Fruit fly (Drosophila melanogaster): ENCODE measurements around the gene CG7560.
A peak's percentile ranks its signal among the peaks of the same experiment; 100 is the strongest.

- TF ChIP-seq CG14014 (GFP tag; IDR thresholded peaks at IDR 0.05) (0 out of 2 replicates have a peak, but pooled peaks have one; percentile 28), pb (GFP tag; optimal IDR thresholded peaks at IDR 0.05) (no peak), ac (GFP tag; optimal IDR thresholded peaks at IDR 0.05) (no peak), CG14050 (GFP tag; IDR thresholded peaks at IDR 0.05) (no peak), CG6765 (GFP tag; optimal IDR thresholded peaks at IDR 0.05) (no peak), CG10543 (GFP tag; optimal IDR thresholded peaks at IDR 0.05) (no peak), CG6689 (GFP tag; IDR thresholded peaks at IDR 0.05) (peak; percentile 43; the same call in 1 of the 2 replicates), sob (GFP tag; IDR thresholded peaks at IDR 0.05) (no peak), da (GFP tag; optimal IDR thresholded peaks at IDR 0.05) (no peak), dm (GFP tag; optimal IDR thresholded peaks at IDR 0.05) (no peak)
These were observed 16.5 kb upstream of the CG7560 start for dm6 chr3L:11408282-11409047.
